Worm (Caenorhabditis elegans): ENCODE data around the gene M04D8.4.
"Not testable (repeated sequence)": the region's sequence is repeated elsewhere in the genome, so short reads cannot be mapped to it uniquely, and the experiment has no call there.

Gene M04D8.4

DNA sequence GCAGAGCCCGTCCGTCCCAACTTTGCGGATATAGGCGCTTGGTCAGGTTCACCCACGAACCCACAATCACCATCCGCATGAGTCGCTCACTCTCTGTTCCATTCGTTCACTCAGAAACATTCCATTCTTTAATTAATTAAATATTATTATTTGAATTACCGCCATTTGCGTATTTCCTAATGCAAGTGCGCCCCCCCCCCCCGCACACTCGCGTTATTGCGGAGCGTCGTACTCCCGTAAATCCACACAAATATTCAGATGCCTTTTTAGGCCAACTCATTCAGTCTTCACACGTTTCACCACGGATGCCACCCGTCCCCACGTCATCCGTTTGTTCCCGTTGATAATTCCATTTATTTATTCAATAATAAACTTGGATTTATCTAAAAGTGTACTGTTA, 19.9 kb upstream of the M04D8.4 start, which contains the start of gene T16G12.3:
Gene T16G12.3 (plus strand): TSS at position 301 of the 400 bp plus-strand sequence.
- TF ChIP-seq lsy-2, sptf-1, mep-1 (tag; optimal IDR thresholded peaks at IDR 0.05): not testable (repeated sequence)

DNA sequence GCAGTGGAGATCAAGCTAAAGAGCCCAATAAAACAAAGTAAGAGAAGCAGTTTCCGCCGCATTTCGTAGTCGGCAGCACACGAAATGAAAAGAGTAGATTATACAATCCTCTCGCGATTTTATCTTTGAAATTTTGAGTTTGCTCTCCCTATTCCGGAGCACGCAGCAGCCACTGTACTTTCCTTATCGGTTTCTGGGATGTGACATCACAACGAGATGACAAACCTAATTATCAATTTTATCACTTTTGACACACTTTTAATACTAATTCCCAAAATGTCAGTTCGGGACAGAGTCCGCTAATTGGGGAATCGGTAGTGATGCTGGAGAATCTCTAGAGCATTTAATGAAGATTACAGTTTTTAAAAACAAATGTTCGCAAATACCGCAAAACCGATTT, 19.2 kb upstream of the M04D8.4 start, which contains the start of gene T16G12.1:
Gene T16G12.1 (minus strand): TSS at position 176 of the 400 bp plus-strand sequence.
- TF ChIP-seq sem-2 (GFP tag; optimal IDR thresholded peaks at IDR 0.05) (no peak), unc-39 (tag; optimal IDR thresholded peaks at IDR 0.05) (no peak), elt-1 (tag; optimal IDR thresholded peaks at IDR 0.05; ENCODE audit: borderline replicate concordance, insufficient read depth) (no peak), ces-1 (GFP tag; optimal IDR thresholded peaks at IDR 0.05) (no peak), pha-4 (tag; optimal IDR thresholded peaks at IDR 0.05) (no peak), lin-32 (GFP tag; optimal IDR thresholded peaks at IDR 0.05) (no peak), cnd-1 (tag; optimal IDR thresholded peaks at IDR 0.05) (no peak), elt-3 (tag; optimal IDR thresholded peaks at IDR 0.05) (no peak), nhr-237 (tag; optimal IDR thresholded peaks at IDR 0.05) (no peak), blmp-1 (tag; optimal IDR thresholded peaks at IDR 0.05) (no peak), ham-2 (GFP tag; optimal IDR thresholded peaks at IDR 0.05) (no peak), nhr-76 (tag; optimal IDR thresholded peaks at IDR 0.05) (no peak), tbx-8 (GFP tag; optimal IDR thresholded peaks at IDR 0.05) (no peak), lsy-2 (tag; optimal IDR thresholded peaks at IDR 0.05) (no peak), mep-1 (tag; optimal IDR thresholded peaks at IDR 0.05) (no peak), sptf-1 (tag; optimal IDR thresholded peaks at IDR 0.05) (no peak), ceh-83 (GFP tag; optimal IDR thresholded peaks at IDR 0.05) (no peak)

DNA sequence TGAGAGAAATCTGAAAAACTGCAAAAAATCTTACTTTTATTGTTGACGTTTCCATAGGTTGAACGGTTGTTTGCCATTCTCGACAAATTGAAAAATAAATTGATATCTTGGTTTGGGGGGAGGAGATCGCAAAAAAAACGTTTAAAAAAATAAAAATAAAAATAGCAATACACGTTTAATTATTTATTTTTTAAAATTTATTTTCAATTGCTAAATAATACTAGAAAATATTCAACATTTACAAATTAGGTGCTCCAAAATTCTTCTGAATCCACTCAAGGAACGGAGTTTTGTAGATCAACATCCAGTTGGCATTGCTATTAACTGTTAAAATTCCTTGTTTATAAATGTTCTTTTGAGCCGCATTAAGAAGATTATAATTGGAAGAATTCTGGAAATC, 9.6 kb upstream of the M04D8.4 start, which contains the start of gene T16G12.7:
Gene T16G12.7 (minus strand): TSS at position 101 of the 400 bp plus-strand sequence.
- no peak for TF ChIP-seq lin-32 (GFP tag; optimal IDR thresholded peaks at IDR 0.05)
- TF ChIP-seq ztf-11 (tag; optimal IDR thresholded peaks at IDR 0.05): no peak
- TF ChIP-seq snpc-4 (tag; optimal IDR thresholded peaks at IDR 0.05): no peak
- no peak for TF ChIP-seq hlh-1 (tag; optimal IDR thresholded peaks at IDR 0.05)
- no peak for TF ChIP-seq mls-2 (tag; optimal IDR thresholded peaks at IDR 0.05)
- no peak for TF ChIP-seq nhr-237 (tag; optimal IDR thresholded peaks at IDR 0.05)
- TF ChIP-seq nhr-2 (tag; optimal IDR thresholded peaks at IDR 0.05): no peak
- TF ChIP-seq ceh-43 (GFP tag; optimal IDR thresholded peaks at IDR 0.05): no peak
- TF ChIP-seq zip-8 (tag; optimal IDR thresholded peaks at IDR 0.05): no peak
- no peak for TF ChIP-seq elt-3 (tag; optimal IDR thresholded peaks at IDR 0.05)
- no peak for TF ChIP-seq unc-120 (tag; optimal IDR thresholded peaks at IDR 0.05; ENCODE audit: poor library complexity, severe bottlenecking)
- no peak for TF ChIP-seq sem-2 (GFP tag; optimal IDR thresholded peaks at IDR 0.05)
- no peak for TF ChIP-seq nhr-12 (tag; optimal IDR thresholded peaks at IDR 0.05)
- TF ChIP-seq tbx-8 (GFP tag; optimal IDR thresholded peaks at IDR 0.05): no peak
- no peak for TF ChIP-seq ceh-83 (GFP tag; optimal IDR thresholded peaks at IDR 0.05)
- no peak for TF ChIP-seq ces-1 (GFP tag; optimal IDR thresholded peaks at IDR 0.05)
- no peak for TF ChIP-seq nhr-28 (tag; optimal IDR thresholded peaks at IDR 0.05)
- no peak for TF ChIP-seq sptf-1 (tag; optimal IDR thresholded peaks at IDR 0.05)
- no peak for TF ChIP-seq nhr-76 (tag; optimal IDR thresholded peaks at IDR 0.05)
- TF ChIP-seq pha-4 (tag; optimal IDR thresholded peaks at IDR 0.05): no peak

DNA sequence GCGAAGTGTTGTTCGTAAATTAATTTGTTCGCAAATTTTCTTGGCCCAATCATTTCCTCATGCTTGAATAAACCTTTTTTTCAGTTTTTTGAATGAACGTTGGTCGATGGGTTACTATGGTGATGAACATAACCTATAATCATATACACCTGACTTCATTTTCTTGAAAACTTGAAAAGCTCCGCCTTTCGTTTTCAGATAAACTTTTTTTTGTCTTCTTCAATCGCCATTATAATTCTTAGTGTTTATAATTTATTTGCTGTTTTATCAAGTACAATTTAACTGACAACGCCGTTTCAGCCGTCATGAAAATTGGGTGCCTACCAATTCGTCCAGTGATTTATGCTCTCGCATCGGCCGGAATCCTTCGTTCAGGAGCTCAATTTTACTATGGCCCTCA, 6.7 kb upstream of the M04D8.4 start, which contains the start of gene M04D8.7:
Gene M04D8.7 (plus strand): TSS at position 301 of the 400 bp plus-strand sequence.
- TF ChIP-seq hlh-1 (tag; optimal IDR thresholded peaks at IDR 0.05): no peak
- TF ChIP-seq sptf-1 (tag; optimal IDR thresholded peaks at IDR 0.05): no peak
- TF ChIP-seq mep-1 (tag; optimal IDR thresholded peaks at IDR 0.05): no peak
- no peak for TF ChIP-seq cnd-1 (tag; optimal IDR thresholded peaks at IDR 0.05)
- no peak for TF ChIP-seq elt-1 (tag; optimal IDR thresholded peaks at IDR 0.05; ENCODE audit: borderline replicate concordance, insufficient read depth)
- no peak for TF ChIP-seq tbx-8 (GFP tag; optimal IDR thresholded peaks at IDR 0.05)
- TF ChIP-seq lin-32 (GFP tag; optimal IDR thresholded peaks at IDR 0.05): no peak
- TF ChIP-seq unc-62 (GFP tag; optimal IDR thresholded peaks at IDR 0.05): no peak
- TF ChIP-seq lin-13 (tag; optimal IDR thresholded peaks at IDR 0.05): no peak
- no peak for TF ChIP-seq flh-1 (GFP tag; optimal IDR thresholded peaks at IDR 0.05)
- TF ChIP-seq mab-5 (tag; optimal IDR thresholded peaks at IDR 0.05): no peak
- no peak for TF ChIP-seq M03D4.4 (tag; optimal IDR thresholded peaks at IDR 0.05)
- TF ChIP-seq ceh-43 (GFP tag; optimal IDR thresholded peaks at IDR 0.05): no peak

DNA sequence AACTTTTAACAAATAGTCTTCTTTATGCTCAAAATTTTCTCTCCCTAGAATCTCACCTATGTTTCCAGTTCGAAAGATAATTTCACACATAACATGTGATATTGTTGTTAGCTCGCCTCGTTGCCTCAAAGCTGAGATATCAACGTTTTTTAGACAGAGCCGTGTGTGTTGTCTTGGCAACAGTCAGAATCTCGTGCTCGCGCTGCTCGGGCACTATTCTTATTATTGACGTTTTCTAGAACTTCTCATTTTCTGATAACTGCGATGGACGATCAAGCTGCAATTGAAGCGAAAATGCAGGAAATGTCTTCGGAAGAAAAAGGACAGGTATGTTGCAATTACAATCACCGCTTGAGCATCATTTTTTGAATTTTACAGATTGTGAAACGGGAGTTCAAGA, 5.3 kb upstream of the M04D8.4 start, which contains the start of gene xbx-3:
Gene xbx-3 (plus strand): TSS at position 163 of the 400 bp plus-strand sequence.
- TF ChIP-seq nhr-28 (tag; optimal IDR thresholded peaks at IDR 0.05) (no peak), cnd-1 (tag; optimal IDR thresholded peaks at IDR 0.05) (no peak)
